Fruit fly (Drosophila melanogaster) S2 (cell line): Measurements from ENCODE around the gene Pp2B-14D.

ENCODE experiments used
- CG8478 ChIP-seq: fragments of >200 bp; optimal IDR thresholded peaks from 2 replicates; lab custom pipeline; 2018
- CTCF ChIP-seq, 2 experiments: fragments of >200 bp; optimal IDR thresholded peaks; 2 replicates each; lab custom pipeline; 2018

Pp2B-14D gene

dm6 chrX:16527203-16527602 is 32.6 kb downstream of the Pp2B-14D start:
- TF ChIP-seq CG8478 (lab: Kevin White, UChicago) (no peak), CTCF (optimal IDR thresholded peaks at IDR 0.05; lab: Kevin White, UChicago) (no peak)

- no peak for TF ChIP-seq CTCF (optimal IDR thresholded peaks at IDR 0.05; lab: Kevin White, UChicago)
- TF ChIP-seq CG8478 (lab: Kevin White, UChicago): no peak
Measured at dm6 chrX:16526084-16526734, 33.6 kb downstream of the Pp2B-14D start.

- TF ChIP-seq CG8478 (lab: Kevin White, UChicago): no peak
- no peak for TF ChIP-seq CTCF (optimal IDR thresholded peaks at IDR 0.05; lab: Kevin White, UChicago)
Measured at dm6 chrX:16525315-16525714, 34.5 kb downstream of the Pp2B-14D start, which contains the start of gene Cnx14D. TSS of gene Cnx14D (minus strand) at chrX:16525415.
